Worm (Caenorhabditis elegans): ENCODE measurements around the gene dnj-9.

ce11 chrII:4805799-4806198, 46.1 kb upstream of the dnj-9 start:
- TF ChIP-seq isw-1 (GFP tag; IDR thresholded peaks at IDR 0.05) (no peak), ama-1 (optimal IDR thresholded peaks at IDR 0.05) (no peak), elt-3 (tag; optimal IDR thresholded peaks at IDR 0.05) (no peak), nhr-12 (tag; optimal IDR thresholded peaks at IDR 0.05) (no peak), efl-3 (GFP tag; optimal IDR thresholded peaks at IDR 0.05) (no peak)

All from whole organism, L1 larva.